ENCODE assay signal across 4 worm cellular contexts in the genomic region with DNA sequence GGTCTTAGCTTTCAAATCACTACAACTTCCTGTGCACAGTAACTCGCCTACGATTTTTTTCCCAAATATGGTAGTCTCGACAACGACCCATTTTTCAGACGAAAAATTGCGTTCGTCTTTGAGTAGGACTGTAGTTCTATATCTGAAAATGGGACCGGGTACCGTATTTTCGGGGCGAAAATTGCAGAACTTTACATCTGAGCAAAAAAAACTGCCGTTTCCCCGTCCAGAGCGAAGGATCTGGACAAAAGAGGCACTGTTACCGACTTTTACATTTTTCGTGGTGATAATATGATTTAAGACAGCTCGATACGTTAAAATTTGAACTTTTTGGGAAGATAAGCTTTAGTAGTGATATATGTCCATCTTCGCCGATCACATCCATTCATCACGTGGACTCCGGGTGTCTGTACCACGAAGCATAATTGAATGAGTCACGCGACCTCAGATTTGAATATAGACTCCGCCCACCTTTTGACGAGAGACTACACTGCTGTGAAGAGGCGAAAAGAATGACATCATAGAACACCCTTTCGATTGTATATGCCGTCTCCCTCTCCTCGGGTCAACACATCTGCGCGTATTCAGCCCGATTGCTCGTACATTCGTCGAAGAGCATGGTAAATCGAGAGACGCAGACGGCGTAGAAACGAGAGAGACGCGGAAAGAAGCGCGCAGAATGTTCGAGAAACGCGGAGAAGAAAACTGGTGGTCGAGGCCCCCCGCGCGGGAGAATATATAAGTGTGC.
TF ChIP-seq lines count a peak whose summit lies in the region.

No protein-coding gene starts in this region.

TF ChIP-seq in whole organism, L2 larva, 48 proteins besides CTCF, POLR2A, EP300 and RAD21 (continued from another document):
- TF ChIP-seq ama-1 (optimal IDR thresholded peaks at IDR 0.05; lab: Kevin White, UChicago) (no peak), lin-11 (tag; optimal IDR thresholded peaks at IDR 0.05; lab: Kevin White, UChicago) (peak; percentile 7), mdl-1 (tag; optimal IDR thresholded peaks at IDR 0.05; lab: Kevin White, UChicago) (peak; percentile 23 to 52), nhr-129 (tag; optimal IDR thresholded peaks at IDR 0.05; lab: Kevin White, UChicago) (peak; percentile 82), lsy-2 (tag; optimal IDR thresholded peaks at IDR 0.05; lab: Kevin White, UChicago) (peak; percentile 49 to 82), elt-1 (tag; optimal IDR thresholded peaks at IDR 0.05; lab: Kevin White, UChicago) (no peak), nhr-23 (tag; optimal IDR thresholded peaks at IDR 0.05; lab: Kevin White, UChicago) (no peak), gmeb-1 (tag; optimal IDR thresholded peaks at IDR 0.05; lab: Kevin White, UChicago) (peak; percentile 28), nhr-12 (tag; optimal IDR thresholded peaks at IDR 0.05; lab: Kevin White, UChicago) (no peak), sma-9 (GFP tag; optimal IDR thresholded peaks at IDR 0.05; lab: Kevin White, UChicago) (peak; percentile 66), sma-9 (tag; optimal IDR thresholded peaks at IDR 0.05; lab: Kevin White, UChicago) (no peak), nhr-10 (tag; optimal IDR thresholded peaks at IDR 0.05; lab: Kevin White, UChicago) (no peak), peb-1 (tag; optimal IDR thresholded peaks at IDR 0.05; lab: Kevin White, UChicago) (no peak), ceh-16 (tag; optimal IDR thresholded peaks at IDR 0.05; lab: Kevin White, UChicago) (peak; percentile 40), elt-3 (tag; optimal IDR thresholded peaks at IDR 0.05; lab: Kevin White, UChicago) (no peak), nhr-77 (tag; optimal IDR thresholded peaks at IDR 0.05; lab: Kevin White, UChicago) (peak; percentile 77), sem-4 (tag; optimal IDR thresholded peaks at IDR 0.05; lab: Kevin White, UChicago) (peak; percentile 90), ztf-4 (tag; optimal IDR thresholded peaks at IDR 0.05; lab: Kevin White, UChicago) (peak; percentile 48), nhr-237 (tag; optimal IDR thresholded peaks at IDR 0.05; lab: Kevin White, UChicago) (no peak), Y55F3AM.14 (GFP tag; optimal IDR thresholded peaks at IDR 0.05; lab: Kevin White, UChicago) (peak; percentile 70), ztf-1 (GFP tag; conservative IDR thresholded peaks at IDR 0.05; lab: Robert Waterston, UW) (no peak), snpc-4 (tag; optimal IDR thresholded peaks at IDR 0.05; lab: Kevin White, UChicago) (no peak), C34F6.9 (tag; optimal IDR thresholded peaks at IDR 0.05; lab: Kevin White, UChicago) (peak; percentile 83), ztf-11 (tag; optimal IDR thresholded peaks at IDR 0.05; lab: Kevin White, UChicago) (no peak), egl-27 (tag; optimal IDR thresholded peaks at IDR 0.05; lab: Kevin White, UChicago) (peak; percentile 31), unc-39 (tag; optimal IDR thresholded peaks at IDR 0.05; lab: Kevin White, UChicago) (no peak), nhr-25 (tag; optimal IDR thresholded peaks at IDR 0.05; lab: Kevin White, UChicago) (peak; percentile 94), crh-2 (tag; optimal IDR thresholded peaks at IDR 0.05; lab: Kevin White, UChicago) (peak; percentile 59)

TF ChIP-seq in whole organism, L4 larva, 104 proteins besides CTCF, POLR2A, EP300 and RAD21 (continued from another document and continues in another):
- TF ChIP-seq egl-43 (GFP tag; IDR thresholded peaks at IDR 0.05; lab: Robert Waterston, UW) (0 out of 2 replicates have a peak, but pooled peaks have one; percentile 24), Y75B8A.6 (GFP tag; IDR thresholded peaks at IDR 0.05; lab: Robert Waterston, UW) (no peak), ces-1 (GFP tag; optimal IDR thresholded peaks at IDR 0.05; lab: Kevin White, UChicago) (no peak), nhr-6 (tag; optimal IDR thresholded peaks at IDR 0.05; lab: Kevin White, UChicago) (peak; percentile 78), daf-19 (GFP tag; conservative IDR thresholded peaks at IDR 0.05; lab: Robert Waterston, UW) (0 out of 2 replicates have a peak, but pooled peaks have one; percentile 8), hlh-11 (tag; optimal IDR thresholded peaks at IDR 0.05; lab: Kevin White, UChicago) (peak; percentile 96), ceh-82 (tag; optimal IDR thresholded peaks at IDR 0.05; lab: Kevin White, UChicago) (no peak), pqm-1 (tag; optimal IDR thresholded peaks at IDR 0.05; lab: Kevin White, UChicago) (no peak), zfp-3 (GFP tag; conservative IDR thresholded peaks at IDR 0.05; lab: Robert Waterston, UW) (no peak), mep-1 (tag; optimal IDR thresholded peaks at IDR 0.05; lab: Kevin White, UChicago) (peak; percentile 87), lin-38 (GFP tag; IDR thresholded peaks at IDR 0.05; lab: Robert Waterston, UW) (peak; percentile 74), duxl-1 (tag; optimal IDR thresholded peaks at IDR 0.05; lab: Kevin White, UChicago; ENCODE audit: poor library complexity) (no peak), lim-7 (GFP tag; IDR thresholded peaks at IDR 0.05; lab: Robert Waterston, UW) (no peak), lin-15B (tag; optimal IDR thresholded peaks at IDR 0.05; lab: Kevin White, UChicago) (no peak), dmd-6 (GFP tag; IDR thresholded peaks at IDR 0.05; lab: Robert Waterston, UW) (peak; percentile 34), nhr-77 (tag; optimal IDR thresholded peaks at IDR 0.05; lab: Kevin White, UChicago) (peak; percentile 61), spr-1 (tag; optimal IDR thresholded peaks at IDR 0.05; lab: Kevin White, UChicago) (peak; percentile 55), nhr-42 (GFP tag; IDR thresholded peaks at IDR 0.05; lab: Robert Waterston, UW) (peak; percentile 76; the same call in 1 of the 2 replicates), mes-2 (tag; optimal IDR thresholded peaks at IDR 0.05; lab: Kevin White, UChicago; ENCODE audit: poor library complexity, severe bottlenecking) (peak; percentile 56), ceh-44 (GFP tag; IDR thresholded peaks at IDR 0.05; lab: Robert Waterston, UW) (no peak), arid-1 (GFP tag; conservative IDR thresholded peaks at IDR 0.05; lab: Robert Waterston, UW) (peak; percentile 62; the same call in 1 of the 2 replicates), gei-8 (GFP tag; optimal IDR thresholded peaks at IDR 0.05; lab: Kevin White, UChicago) (no peak), lin-29 (GFP tag; IDR thresholded peaks at IDR 0.05; lab: Robert Waterston, UW) (peak; percentile 69; the same call in 1 of the 2 replicates), D1046.2 (GFP tag; IDR thresholded peaks at IDR 0.05; lab: Robert Waterston, UW) (no peak), snpc-4 (tag; optimal IDR thresholded peaks at IDR 0.05; lab: Kevin White, UChicago) (no peak), fos-1 (tag; optimal IDR thresholded peaks at IDR 0.05; lab: Kevin White, UChicago) (no peak), ztf-7 (tag; optimal IDR thresholded peaks at IDR 0.05; lab: Kevin White, UChicago) (peak; percentile 8), Y48G9A.11 (GFP tag; IDR thresholded peaks at IDR 0.05; lab: Robert Waterston, UW) (no peak), ama-1 (optimal IDR thresholded peaks at IDR 0.05; lab: Kevin White, UChicago) (no peak), hmg-1.1 (GFP tag; IDR thresholded peaks at IDR 0.05; lab: Robert Waterston, UW) (peak; percentile 61), F10B5.3 (tag; optimal IDR thresholded peaks at IDR 0.05; lab: Kevin White, UChicago) (peak; percentile 42), dpl-1 (GFP tag; optimal IDR thresholded peaks at IDR 0.05; lab: Kevin White, UChicago) (peak; percentile 64)

TF ChIP-seq in whole organism, late embryonic, 69 proteins besides CTCF, POLR2A, EP300 and RAD21 (continued from another document and continues in another):
- TF ChIP-seq C38D4.7 (GFP tag; optimal IDR thresholded peaks at IDR 0.05; lab: Kevin White, UChicago) (no peak), ceh-22 (tag; optimal IDR thresholded peaks at IDR 0.05; lab: Kevin White, UChicago) (peak; percentile 77), Y22D7AL.16 (tag; optimal IDR thresholded peaks at IDR 0.05; lab: Kevin White, UChicago) (peak; percentile 21), dve-1 (tag; optimal IDR thresholded peaks at IDR 0.05; lab: Kevin White, UChicago) (peak; percentile 19), fax-1 (tag; optimal IDR thresholded peaks at IDR 0.05; lab: Kevin White, UChicago) (no peak), pag-3 (tag; optimal IDR thresholded peaks at IDR 0.05; lab: Kevin White, UChicago; ENCODE audit: borderline replicate concordance) (no peak), T23F11.4 (GFP tag; optimal IDR thresholded peaks at IDR 0.05; lab: Kevin White, UChicago) (peak; percentile 35), ceh-18 (tag; optimal IDR thresholded peaks at IDR 0.05; lab: Kevin White, UChicago) (peak; percentile 43), ceh-45 (GFP tag; IDR thresholded peaks at IDR 0.05; lab: Robert Waterston, UW) (no peak), sox-4 (tag; optimal IDR thresholded peaks at IDR 0.05; lab: Kevin White, UChicago) (no peak), fkh-10 (GFP tag; optimal IDR thresholded peaks at IDR 0.05; lab: Kevin White, UChicago) (no peak), ceh-19 (GFP tag; optimal IDR thresholded peaks at IDR 0.05; lab: Kevin White, UChicago) (peak; percentile 38), pha-4 (tag; optimal IDR thresholded peaks at IDR 0.05; lab: Kevin White, UChicago) (no peak), F13H6.1 (tag; optimal IDR thresholded peaks at IDR 0.05; lab: Kevin White, UChicago) (peak; percentile 74), ceh-31 (tag; optimal IDR thresholded peaks at IDR 0.05; lab: Kevin White, UChicago) (peak; percentile 96), hlh-30 (tag; optimal IDR thresholded peaks at IDR 0.05; lab: Kevin White, UChicago; ENCODE audit: insufficient read depth) (peak; percentile 97), hlh-13 (GFP tag; optimal IDR thresholded peaks at IDR 0.05; lab: Kevin White, UChicago) (no peak), unc-42 (tag; optimal IDR thresholded peaks at IDR 0.05; lab: Kevin White, UChicago) (peak; percentile 53), ama-1 (optimal IDR thresholded peaks at IDR 0.05; lab: Kevin White, UChicago) (peak; percentile 21), ceh-24 (tag; optimal IDR thresholded peaks at IDR 0.05; lab: Kevin White, UChicago) (no peak), nfya-1 (tag; optimal IDR thresholded peaks at IDR 0.05; lab: Kevin White, UChicago) (peak; percentile 90), pha-2 (tag; optimal IDR thresholded peaks at IDR 0.05; lab: Kevin White, UChicago) (peak; percentile 36), rnt-1 (tag; optimal IDR thresholded peaks at IDR 0.05; lab: Kevin White, UChicago) (peak; percentile 91), mec-3 (tag; optimal IDR thresholded peaks at IDR 0.05; lab: Kevin White, UChicago; ENCODE audit: borderline replicate concordance) (no peak), K02D7.2 (tag; optimal IDR thresholded peaks at IDR 0.05; lab: Kevin White, UChicago) (no peak), tbx-2 (tag; optimal IDR thresholded peaks at IDR 0.05; lab: Kevin White, UChicago) (peak; percentile 86), elt-2 (tag; optimal IDR thresholded peaks at IDR 0.05; lab: Kevin White, UChicago) (no peak), lin-11 (tag; optimal IDR thresholded peaks at IDR 0.05; lab: Kevin White, UChicago) (no peak), pros-1 (tag; optimal IDR thresholded peaks at IDR 0.05; lab: Kevin White, UChicago) (peak; percentile 84), tbx-7 (tag; optimal IDR thresholded peaks at IDR 0.05; lab: Kevin White, UChicago) (peak; percentile 8), odd-2 (tag; optimal IDR thresholded peaks at IDR 0.05; lab: Kevin White, UChicago) (no peak), zip-5 (tag; optimal IDR thresholded peaks at IDR 0.05; lab: Kevin White, UChicago) (no peak), hlh-8 (tag; optimal IDR thresholded peaks at IDR 0.05; lab: Kevin White, UChicago) (peak; percentile 54), ceh-34 (tag; optimal IDR thresholded peaks at IDR 0.05; lab: Kevin White, UChicago) (peak; percentile 95), unc-86 (tag; optimal IDR thresholded peaks at IDR 0.05; lab: Kevin White, UChicago) (no peak)

TF ChIP-seq in whole organism, mixed stage, embryonic, 35 proteins besides CTCF, POLR2A, EP300 and RAD21 (continued from another document):
- TF ChIP-seq nhr-28 (tag; optimal IDR thresholded peaks at IDR 0.05; lab: Kevin White, UChicago) (no peak), tbx-8 (GFP tag; optimal IDR thresholded peaks at IDR 0.05; lab: Kevin White, UChicago) (no peak), lin-13 (tag; optimal IDR thresholded peaks at IDR 0.05; lab: Kevin White, UChicago) (peak; percentile 92), nhr-2 (tag; optimal IDR thresholded peaks at IDR 0.05; lab: Kevin White, UChicago) (peak; percentile 36), cnd-1 (tag; optimal IDR thresholded peaks at IDR 0.05; lab: Kevin White, UChicago) (peak; percentile 71), ceh-39 (tag; optimal IDR thresholded peaks at IDR 0.05; lab: Kevin White, UChicago) (peak; percentile 93), unc-39 (tag; optimal IDR thresholded peaks at IDR 0.05; lab: Kevin White, UChicago) (peak; percentile 65), snpc-4 (tag; optimal IDR thresholded peaks at IDR 0.05; lab: Kevin White, UChicago) (no peak), mep-1 (tag; optimal IDR thresholded peaks at IDR 0.05; lab: Kevin White, UChicago) (peak; percentile 49)
